Fruit fly (Drosophila melanogaster): ENCODE results near the gene mnb.
A peak's percentile ranks its signal among the peaks of the same experiment; 100 is the strongest.

mnb gene

dm6 chrX:17878632-17879033, 8.4 kb downstream of the mnb start (continued):
- TF ChIP-seq Blimp-1 (GFP tag; optimal IDR thresholded peaks at IDR 0.05) = peak; percentile 8
- TF ChIP-seq tna (GFP tag; IDR thresholded peaks at IDR 0.05; ENCODE audit: partially characterized antibody) = no peak
- no peak for TF ChIP-seq nmo (GFP tag; optimal IDR thresholded peaks at IDR 0.05)
- TF ChIP-seq jigr1 (GFP tag; IDR thresholded peaks at IDR 0.05) = no peak
- TF ChIP-seq CG12769 (tag; optimal IDR thresholded peaks at IDR 0.05) = peak; percentile 16
- no peak for TF ChIP-seq Dp (GFP tag; optimal IDR thresholded peaks at IDR 0.05)
- peak; percentile 67 for TF ChIP-seq yki (optimal IDR thresholded peaks at IDR 0.05)
- TF ChIP-seq crp (GFP tag; optimal IDR thresholded peaks at IDR 0.05) = peak in 1 of 2 experiments; percentile 66
- TF ChIP-seq bigmax (GFP tag; optimal IDR thresholded peaks at IDR 0.05) = peak; percentile 10
- peak; percentile 27 for TF ChIP-seq stwl (tag; optimal IDR thresholded peaks at IDR 0.05)
- TF ChIP-seq Abd-B (GFP tag; optimal IDR thresholded peaks at IDR 0.05) = no peak
- TF ChIP-seq CG5245 (GFP tag; optimal IDR thresholded peaks at IDR 0.05) = no peak
- no peak for TF ChIP-seq Opbp (GFP tag; IDR thresholded peaks at IDR 0.05; ENCODE audit: partially characterized antibody)
- TF ChIP-seq eve (GFP tag; optimal IDR thresholded peaks at IDR 0.05) = no peak
- TF ChIP-seq CG15601 (tag; optimal IDR thresholded peaks at IDR 0.05) = no peak
- TF ChIP-seq HLHmδ (GFP tag; optimal IDR thresholded peaks at IDR 0.05) = no peak
- no peak for TF ChIP-seq PHDP (tag; optimal IDR thresholded peaks at IDR 0.05)
- TF ChIP-seq btn (GFP tag; optimal IDR thresholded peaks at IDR 0.05) = no peak
- TF ChIP-seq pzg (GFP tag; optimal IDR thresholded peaks at IDR 0.05) = no peak
- no peak for TF ChIP-seq peb (GFP tag; IDR thresholded peaks at IDR 0.05)
- TF ChIP-seq CG17328 (GFP tag; IDR thresholded peaks at IDR 0.05) = no peak
- TF ChIP-seq kni (GFP tag; optimal IDR thresholded peaks at IDR 0.05) = peak; percentile 2
- no peak for TF ChIP-seq HLH4C (GFP tag; IDR thresholded peaks at IDR 0.05; ENCODE audit: partially characterized antibody)
- peak; percentile 48; the same call in 1 of the 2 replicates for TF ChIP-seq rib (GFP tag; IDR thresholded peaks at IDR 0.05)
- peak; percentile 79 for TF ChIP-seq sr (GFP tag; IDR thresholded peaks at IDR 0.05)
- no peak for TF ChIP-seq Ets97D (GFP tag; optimal IDR thresholded peaks at IDR 0.05)
- no peak for TF ChIP-seq jing (GFP tag; optimal IDR thresholded peaks at IDR 0.05)
- peak; percentile 36; the same call in 1 of the 2 replicates for TF ChIP-seq unc-4 (GFP tag; IDR thresholded peaks at IDR 0.05; ENCODE audit: partially characterized antibody)
- TF ChIP-seq Ptx1 (GFP tag; IDR thresholded peaks at IDR 0.05) = no peak
- TF ChIP-seq Hmr (GFP tag; optimal IDR thresholded peaks at IDR 0.05) = no peak
- TF ChIP-seq sqz (GFP tag; optimal IDR thresholded peaks at IDR 0.05) = peak; percentile 97
- peak; percentile 99 for TF ChIP-seq CG6175 (GFP tag; IDR thresholded peaks at IDR 0.05)
- TF ChIP-seq Deaf1 (tag; optimal IDR thresholded peaks at IDR 0.05) = no peak
- TF ChIP-seq CG32767 (GFP tag; IDR thresholded peaks at IDR 0.05) = peak; percentile 45; the same call in 1 of the 2 replicates
- 0 out of 2 replicates have a peak, but pooled peaks have one; percentile 33 for TF ChIP-seq sna (GFP tag; IDR thresholded peaks at IDR 0.05; ENCODE audit: partially characterized antibody)
- no peak for TF ChIP-seq CG16815 (GFP tag; optimal IDR thresholded peaks at IDR 0.05)
- TF ChIP-seq Drgx (GFP tag; IDR thresholded peaks at IDR 0.05) = peak; percentile 65
- no peak for TF ChIP-seq CG11398 (GFP tag; optimal IDR thresholded peaks at IDR 0.05)
- TF ChIP-seq shn (GFP tag; optimal IDR thresholded peaks at IDR 0.05) = no peak
- no peak for TF ChIP-seq CG6272 (GFP tag; IDR thresholded peaks at IDR 0.05)
- peak; percentile 42 for TF ChIP-seq CHES-1-like (GFP tag; optimal IDR thresholded peaks at IDR 0.05)
- TF ChIP-seq CG34422 (GFP tag; IDR thresholded peaks at IDR 0.05) = no peak
- TF ChIP-seq CG4360 (GFP tag; IDR thresholded peaks at IDR 0.05) = 0 out of 2 replicates have a peak, but pooled peaks have one; percentile 24
- TF ChIP-seq hb (GFP tag; IDR thresholded peaks at IDR 0.05; ENCODE audit: partially characterized antibody) = no peak
- TF ChIP-seq CkIIα-i1 (GFP tag; IDR thresholded peaks at IDR 0.05) = no peak
- no peak for TF ChIP-seq B-H2 (GFP tag; optimal IDR thresholded peaks at IDR 0.05)
- no peak for TF ChIP-seq gcm2 (GFP tag; optimal IDR thresholded peaks at IDR 0.05)
- TF ChIP-seq Sox100B (GFP tag; optimal IDR thresholded peaks at IDR 0.05) = no peak
- peak; percentile 56 for TF ChIP-seq CG2116 (GFP tag; optimal IDR thresholded peaks at IDR 0.05)
- no peak for TF ChIP-seq trem (tag; optimal IDR thresholded peaks at IDR 0.05)
- TF ChIP-seq sens (GFP tag) = no peak

Data from whole organism, embryonic.